Fruit fly (Drosophila melanogaster): ENCODE data around the gene Sfp87B.

Gene Sfp87B

dm6 chr3R:12279019-12279418 lies 6.1 kb downstream of the Sfp87B start:
- TF ChIP-seq pdm3 (GFP tag; optimal IDR thresholded peaks at IDR 0.05) (no peak), Ets21C (GFP tag; optimal IDR thresholded peaks at IDR 0.05) (no peak), CG7368 (GFP tag; optimal IDR thresholded peaks at IDR 0.05) (peak; percentile 32), CG11762 (GFP tag; optimal IDR thresholded peaks at IDR 0.05; ENCODE audit: insufficient read depth) (no peak), acj6 (GFP tag; optimal IDR thresholded peaks at IDR 0.05) (no peak), dsx (GFP tag; optimal IDR thresholded peaks at IDR 0.05; ENCODE audit: poor library complexity, severe bottlenecking) (peak; percentile 17), CG11294 (GFP tag; IDR thresholded peaks at IDR 0.05) (no peak), lz (GFP tag; optimal IDR thresholded peaks at IDR 0.05) (no peak), CG10631 (GFP tag; optimal IDR thresholded peaks at IDR 0.05) (no peak), CG6163 (GFP tag; IDR thresholded peaks at IDR 0.05) (0 out of 3 replicates have a peak, but pooled peaks have one; percentile 16), svp (GFP tag) (peak; percentile 100), OdsH (GFP tag; optimal IDR thresholded peaks at IDR 0.05) (no peak), CG3919 (GFP tag; optimal IDR thresholded peaks at IDR 0.05) (no peak), CG8319 (GFP tag; optimal IDR thresholded peaks at IDR 0.05) (no peak), Eip78C (GFP tag) (no peak), CG6854 (GFP tag; optimal IDR thresholded peaks at IDR 0.05) (no peak), Ets96B (tag; optimal IDR thresholded peaks at IDR 0.05) (no peak), CG1621 (tag; optimal IDR thresholded peaks at IDR 0.05) (no peak), Sox14 (GFP tag; optimal IDR thresholded peaks at IDR 0.05) (no peak), CG32006 (GFP tag; optimal IDR thresholded peaks at IDR 0.05) (no peak)

DNA sequence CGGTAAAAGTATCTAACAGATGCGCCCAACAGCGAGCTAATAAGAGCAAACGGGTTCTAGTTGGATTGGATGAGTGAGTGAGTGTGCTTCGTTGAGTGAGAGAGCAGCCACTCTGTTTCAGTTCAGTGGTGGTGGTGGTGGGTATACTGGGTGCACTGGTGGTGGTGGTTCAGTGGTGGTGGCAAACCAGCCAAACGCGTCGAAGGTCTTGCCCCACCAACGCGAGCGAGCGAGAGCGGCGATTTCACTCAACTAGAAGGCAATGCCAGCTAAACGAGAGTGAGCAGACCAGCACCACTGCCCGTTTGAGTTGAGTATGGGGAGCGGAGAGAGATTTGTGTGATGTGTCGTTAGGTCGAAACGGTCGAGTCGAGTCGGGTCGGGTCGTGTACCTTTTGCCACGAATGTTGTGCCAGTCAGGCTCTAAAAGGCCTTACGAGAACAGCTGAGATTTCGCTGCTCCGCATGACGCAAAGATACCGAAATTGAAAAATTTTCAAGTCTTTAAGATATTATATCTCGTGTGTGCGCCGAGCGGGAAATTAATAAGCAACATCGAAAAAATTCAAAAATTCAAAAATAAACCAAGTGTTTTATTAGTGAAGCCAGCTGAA lies 7.9 kb downstream of the Sfp87B start:
- peak; percentile 27 for TF ChIP-seq net (GFP tag; optimal IDR thresholded peaks at IDR 0.05)
- no peak for TF ChIP-seq CG11762 (GFP tag; optimal IDR thresholded peaks at IDR 0.05; ENCODE audit: insufficient read depth)
- TF ChIP-seq Sox15 (GFP tag; optimal IDR thresholded peaks at IDR 0.05), result no peak
- TF ChIP-seq Blimp-1 (GFP tag; optimal IDR thresholded peaks at IDR 0.05), result no peak
- peak; percentile 7 for TF ChIP-seq Eip75B (GFP tag; optimal IDR thresholded peaks at IDR 0.05)
- no peak for TF ChIP-seq CG6792 (GFP tag; optimal IDR thresholded peaks at IDR 0.05)
- TF ChIP-seq Hr4 (GFP tag; optimal IDR thresholded peaks at IDR 0.05), result no peak
- no peak for TF ChIP-seq CG8319 (GFP tag; optimal IDR thresholded peaks at IDR 0.05)
- TF ChIP-seq fkh (GFP tag; optimal IDR thresholded peaks at IDR 0.05), result peak; percentile 40
- no peak for TF ChIP-seq CG11902 (GFP tag; optimal IDR thresholded peaks at IDR 0.05)
- no peak for TF ChIP-seq vri (GFP tag; optimal IDR thresholded peaks at IDR 0.05)
- TF ChIP-seq Gug (GFP tag; IDR thresholded peaks at IDR 0.05), result no peak
- TF ChIP-seq Met (GFP tag; optimal IDR thresholded peaks at IDR 0.05), result no peak
- TF ChIP-seq CG3919 (GFP tag; optimal IDR thresholded peaks at IDR 0.05), result peak; percentile 14
- peak; percentile 42; the same call in 1 of the 3 replicates for TF ChIP-seq eg (GFP tag; IDR thresholded peaks at IDR 0.05)
- no peak for TF ChIP-seq CG4318 (GFP tag; optimal IDR thresholded peaks at IDR 0.05)
- TF ChIP-seq Ets96B (tag; optimal IDR thresholded peaks at IDR 0.05), result no peak
- no peak for TF ChIP-seq cyc (GFP tag; optimal IDR thresholded peaks at IDR 0.05)
- no peak for TF ChIP-seq CG10669 (GFP tag; optimal IDR thresholded peaks at IDR 0.05)
- no peak; the same call in 1 of the 2 replicates for TF ChIP-seq CG15336 (GFP tag; IDR thresholded peaks at IDR 0.05)
- TF ChIP-seq svp (GFP tag), result peak; percentile 100
- TF ChIP-seq CG8119 (GFP tag; IDR thresholded peaks at IDR 0.05), result peak; percentile 46; the same call in 2 of the 3 replicates
- no peak for TF ChIP-seq CG34406 (GFP tag; optimal IDR thresholded peaks at IDR 0.05)
- no peak for TF ChIP-seq fd85E (GFP tag; optimal IDR thresholded peaks at IDR 0.05)
- no peak for TF ChIP-seq Ets21C (GFP tag; optimal IDR thresholded peaks at IDR 0.05)
- TF ChIP-seq pdm3 (GFP tag; optimal IDR thresholded peaks at IDR 0.05), result no peak
- no peak for TF ChIP-seq esn (GFP tag; optimal IDR thresholded peaks at IDR 0.05)
- no peak for TF ChIP-seq CG6276 (GFP tag; optimal IDR thresholded peaks at IDR 0.05)
- peak; percentile 3 for TF ChIP-seq Lpt (GFP tag; optimal IDR thresholded peaks at IDR 0.05)
- no peak for TF ChIP-seq OdsH (GFP tag; optimal IDR thresholded peaks at IDR 0.05)
- no peak for TF ChIP-seq Hr38 (GFP tag; optimal IDR thresholded peaks at IDR 0.05)
- peak; percentile 20 for TF ChIP-seq CG9139 (GFP tag; optimal IDR thresholded peaks at IDR 0.05)
- TF ChIP-seq Smox (GFP tag; optimal IDR thresholded peaks at IDR 0.05), result no peak
- TF ChIP-seq CG31627 (GFP tag; optimal IDR thresholded peaks at IDR 0.05), result no peak
- peak; percentile 16 for TF ChIP-seq CG1621 (tag; optimal IDR thresholded peaks at IDR 0.05)
- TF ChIP-seq achi (GFP tag; optimal IDR thresholded peaks at IDR 0.05), result no peak
- TF ChIP-seq CG10631 (GFP tag; optimal IDR thresholded peaks at IDR 0.05), result no peak
- no peak for TF ChIP-seq CG6854 (GFP tag; optimal IDR thresholded peaks at IDR 0.05)
- no peak for TF ChIP-seq dac (GFP tag; optimal IDR thresholded peaks at IDR 0.05)
- no peak for TF ChIP-seq fd59A (GFP tag; optimal IDR thresholded peaks at IDR 0.05)
- peak; percentile 79 for TF ChIP-seq Eip78C (GFP tag)
- no peak for TF ChIP-seq CG32006 (GFP tag; optimal IDR thresholded peaks at IDR 0.05)
